Fruit fly (Drosophila melanogaster) whole organism, prepupa: ENCODE measurements around the gene Ankle2.

ENCODE experiments used
- CG10631 ChIP-seq: fragments of 200-800 bp; sonication (Bioruptor generic); optimal IDR thresholded peaks from 2 replicates; lab custom pipeline; 2016; ENCODE audit warnings: missing biosample characterization, missing genetic modification characterization
- CG3919 ChIP-seq: fragments of 200-800 bp; sonication (Bioruptor generic); optimal IDR thresholded peaks from 3 replicates; lab custom pipeline; 2016; ENCODE audit warnings: missing biosample characterization, missing genetic modification characterization
- CG6276 ChIP-seq: fragments of 200-800 bp; sonication (Bioruptor generic); optimal IDR thresholded peaks from 2 replicates; lab custom pipeline; 2017; ENCODE audit warnings: missing biosample characterization, mild to moderate bottlenecking, missing genetic modification characterization
- CG8119 ChIP-seq: fragments of 200-800 bp; sonication (Bioruptor generic); IDR thresholded peaks from 3 replicates; pipeline ENCODE4 v1.3.6; 2022; ENCODE audit warnings: missing biosample characterization, missing genetic modification characterization
- CG8319 ChIP-seq: fragments of 200-800 bp; sonication (Bioruptor generic); optimal IDR thresholded peaks from 3 replicates; lab custom pipeline; 2016; ENCODE audit warnings: missing biosample characterization, missing genetic modification characterization
- CG8632 ChIP-seq: fragments of 200-800 bp; sonication (Bioruptor generic); optimal IDR thresholded peaks from 3 replicates; lab custom pipeline; 2016; ENCODE audit warnings: missing biosample characterization, missing genetic modification characterization
- Eip78C ChIP-seq: fragments of 200-800 bp; sonication (Bioruptor generic); peaks from one replicate; lab custom pipeline; 2016; ENCODE audit warnings: missing biosample characterization, missing genetic modification characterization
- Hr38 ChIP-seq: sonication (Bioruptor generic); optimal IDR thresholded peaks from 2 replicates; lab custom pipeline; 2016; ENCODE audit warnings: missing biosample characterization, missing genetic modification characterization
- Hr39 ChIP-seq: fragments of 200-800 bp; sonication (Bioruptor generic); optimal IDR thresholded peaks from 2 replicates; lab custom pipeline; 2016; ENCODE audit warnings: missing biosample characterization, missing genetic modification characterization
- eg ChIP-seq: fragments of 200-800 bp; sonication (Bioruptor generic); IDR thresholded peaks from 3 replicates; pipeline ENCODE4 v1.3.6; 2022; ENCODE audit warnings: missing biosample characterization, missing genetic modification characterization

dm6 chrX:17566128-17566527, 12.9 kb downstream of the Ankle2 start:
- TF ChIP-seq Hr39 (GFP tag; lab: Kevin White, UChicago): no peak
- no peak for TF ChIP-seq CG6276 (GFP tag; lab: Kevin White, UChicago)
- TF ChIP-seq eg: no peak
- no peak for TF ChIP-seq CG3919 (GFP tag; lab: Kevin White, UChicago)
- no peak for TF ChIP-seq CG8319 (GFP tag; lab: Kevin White, UChicago)
- no peak for TF ChIP-seq CG8119 (GFP tag; lab: Robert Waterston, UW)
- TF ChIP-seq CG8632 (GFP tag; lab: Kevin White, UChicago): no peak
- TF ChIP-seq CG10631: no peak
- TF ChIP-seq Eip78C (GFP tag; lab: Kevin White, UChicago): no peak
- no peak for TF ChIP-seq Hr38
